Worm (Caenorhabditis elegans): ENCODE results near the gene R186.3.

Gene R186.3

DNA sequence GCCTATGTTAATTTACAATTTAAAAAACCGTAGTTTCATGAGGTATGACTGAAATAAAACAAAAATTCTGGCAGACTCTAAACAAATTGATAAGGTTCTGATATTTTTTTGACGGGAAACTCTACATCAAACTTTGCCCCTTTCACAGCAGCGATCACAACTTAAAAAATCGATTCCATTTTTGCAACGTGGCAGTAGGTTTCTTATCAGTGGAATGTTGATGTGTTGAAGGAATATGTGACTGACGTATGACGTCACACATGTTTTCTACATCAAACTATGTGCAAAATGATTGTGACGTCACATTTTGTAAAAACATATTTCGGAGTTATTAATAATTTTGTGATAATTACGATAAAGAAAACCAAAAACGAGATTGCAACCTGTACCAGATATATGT is 44.9 kb upstream of the R186.3 start (continued):
- TF ChIP-seq nfya-1 (tag; optimal IDR thresholded peaks at IDR 0.05; ENCODE audit: borderline replicate concordance, insufficient read depth) (no peak), ceh-58 (GFP tag; IDR thresholded peaks at IDR 0.05) (no peak), ekl-4 (GFP tag; IDR thresholded peaks at IDR 0.05) (no peak), nhr-80 (tag; optimal IDR thresholded peaks at IDR 0.05) (peak; percentile 69), sdz-38 (tag; optimal IDR thresholded peaks at IDR 0.05) (no peak), egrh-3 (GFP tag; IDR thresholded peaks at IDR 0.05) (no peak), D2030.7 (GFP tag; IDR thresholded peaks at IDR 0.05) (no peak), F22D6.2 (tag; optimal IDR thresholded peaks at IDR 0.05) (no peak), atf-7 (tag; optimal IDR thresholded peaks at IDR 0.05) (peak; percentile 87), chd-7 (tag; optimal IDR thresholded peaks at IDR 0.05) (no peak), dpff-1 (tag; optimal IDR thresholded peaks at IDR 0.05) (no peak), C06A6.2 (GFP tag; conservative IDR thresholded peaks at IDR 0.05) (no peak), ztf-28 (GFP tag; IDR thresholded peaks at IDR 0.05) (no peak), ztf-18 (tag; optimal IDR thresholded peaks at IDR 0.05) (no peak), rec-8 (tag; optimal IDR thresholded peaks at IDR 0.05) (no peak)

DNA sequence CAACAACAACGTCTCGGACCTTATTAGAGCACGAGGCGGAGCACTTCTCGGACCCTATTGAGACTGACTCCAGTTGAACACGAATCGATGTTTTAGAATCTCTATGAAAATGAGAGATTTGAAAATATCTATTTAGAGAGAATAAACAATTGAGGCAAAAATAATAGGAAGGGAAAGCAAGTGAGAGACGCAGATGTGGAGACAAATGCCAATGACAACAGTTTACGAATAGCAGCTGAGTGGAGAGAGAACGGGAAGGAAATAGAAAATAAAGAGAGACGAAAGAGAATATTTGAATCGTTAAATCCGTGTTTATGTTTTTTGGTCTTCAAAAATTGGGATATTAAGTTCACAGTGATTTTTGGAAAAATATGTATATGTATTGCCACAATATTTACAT is 42.8 kb upstream of the R186.3 start:
- TF ChIP-seq T26A5.8 (tag; optimal IDR thresholded peaks at IDR 0.05) (no peak), egrh-3 (GFP tag; IDR thresholded peaks at IDR 0.05) (no peak), akir-1 (GFP tag; optimal IDR thresholded peaks at IDR 0.05) (no peak), hmg-1.2 (GFP tag; IDR thresholded peaks at IDR 0.05) (peak; percentile 54; the same call in 1 of the 2 replicates), lir-1 (GFP tag; conservative IDR thresholded peaks at IDR 0.05) (no peak), aptf-2 (GFP tag; conservative IDR thresholded peaks at IDR 0.05) (no peak), snpc-3.4 (tag; optimal IDR thresholded peaks at IDR 0.05) (no peak), nhr-80 (tag; optimal IDR thresholded peaks at IDR 0.05) (peak; percentile 13), nhr-179 (tag; optimal IDR thresholded peaks at IDR 0.05) (no peak)

DNA sequence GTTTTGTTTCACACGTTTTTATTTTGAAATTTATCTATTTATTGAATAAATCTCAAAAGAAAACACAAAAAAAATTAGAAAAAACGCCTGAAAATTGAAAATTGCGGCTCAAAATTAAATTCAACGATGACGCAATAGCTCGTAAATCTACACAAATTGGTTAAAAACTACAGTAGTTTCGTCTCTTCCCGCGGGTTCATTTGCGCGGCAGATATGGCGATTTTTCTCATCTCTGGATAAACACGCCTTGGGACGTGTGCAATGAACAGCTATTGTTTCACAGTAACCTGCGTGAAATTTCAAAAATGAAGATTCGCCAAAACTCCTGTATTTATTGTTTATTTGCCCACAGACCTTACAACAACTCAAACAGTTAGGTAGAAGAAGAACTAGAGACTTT is 42.3 kb upstream of the R186.3 start:
- peak; percentile 56 for TF ChIP-seq madf-8 (GFP tag; conservative IDR thresholded peaks at IDR 0.05)
- TF ChIP-seq D2030.7 (GFP tag; IDR thresholded peaks at IDR 0.05) = 0 out of 2 replicates have a peak, but pooled peaks have one; percentile 26
- TF ChIP-seq lin-54 (GFP tag; optimal IDR thresholded peaks at IDR 0.05) = no peak
- TF ChIP-seq efl-1 (GFP tag; optimal IDR thresholded peaks at IDR 0.05) = peak; percentile 24
- no peak for TF ChIP-seq ccch-3 (GFP tag; optimal IDR thresholded peaks at IDR 0.05)
- peak; percentile 47; the same call in 1 of the 2 replicates for TF ChIP-seq F33H1.4 (GFP tag; IDR thresholded peaks at IDR 0.05)
- peak; percentile 82 for TF ChIP-seq madf-6 (GFP tag; IDR thresholded peaks at IDR 0.05)
- peak; percentile 59 for TF ChIP-seq xnd-1 (tag; optimal IDR thresholded peaks at IDR 0.05)
- TF ChIP-seq lsl-1 (GFP tag; optimal IDR thresholded peaks at IDR 0.05) = peak; percentile 73

DNA sequence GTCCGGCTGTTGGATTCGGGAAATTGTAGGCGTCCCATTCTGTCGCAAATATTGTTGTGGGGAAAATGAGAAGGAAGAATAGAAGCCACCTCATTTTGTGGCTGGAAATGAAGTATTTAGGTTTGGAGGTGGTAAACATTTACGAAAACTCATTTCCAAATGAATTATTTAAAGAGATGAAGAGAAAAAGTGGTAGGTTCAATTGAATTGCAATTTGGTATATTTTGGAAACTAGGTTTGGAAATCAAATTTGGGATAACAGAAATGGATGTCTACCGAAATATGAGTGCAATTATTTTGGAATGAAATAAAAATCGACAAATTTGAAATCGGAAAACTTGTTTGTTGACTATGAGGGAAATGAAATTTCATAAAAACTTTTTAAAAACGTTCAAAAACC is 41.8 kb upstream of the R186.3 start, which contains the start of gene F15B9.10:
TSS of gene F15B9.10 (minus strand) at position 101 of the 400 bp plus-strand sequence.
- no peak for TF ChIP-seq attf-3 (GFP tag; conservative IDR thresholded peaks at IDR 0.05)
- no peak for TF ChIP-seq K12H6.12 (tag; optimal IDR thresholded peaks at IDR 0.05)
- no peak for TF ChIP-seq xnd-1 (tag; optimal IDR thresholded peaks at IDR 0.05)
- TF ChIP-seq B0261.1 (tag; optimal IDR thresholded peaks at IDR 0.05) = no peak
- no peak for TF ChIP-seq bed-2 (GFP tag; IDR thresholded peaks at IDR 0.05)
- no peak for TF ChIP-seq ztf-3 (GFP tag; optimal IDR thresholded peaks at IDR 0.05)
- no peak for TF ChIP-seq efl-1 (GFP tag; optimal IDR thresholded peaks at IDR 0.05)
- no peak for TF ChIP-seq fkh-3 (tag; optimal IDR thresholded peaks at IDR 0.05)
- TF ChIP-seq hmg-20 (GFP tag; IDR thresholded peaks at IDR 0.05) = no peak
- TF ChIP-seq hmg-1.2 (GFP tag; IDR thresholded peaks at IDR 0.05) = no peak
- no peak for TF ChIP-seq egl-18 (GFP tag; IDR thresholded peaks at IDR 0.05)
- no peak for TF ChIP-seq attf-5 (GFP tag; optimal IDR thresholded peaks at IDR 0.05)

Measured in whole organism, young adult.